Fruit fly (Drosophila melanogaster) whole organism, embryonic: Measurements from ENCODE around the gene Irbp.

Source experiments
- CG10462 ChIP-seq: fragments of 200-800 bp; sonication (Bioruptor generic); optimal IDR thresholded peaks from 2 replicates; lab custom pipeline; 2016; ENCODE audit warnings: missing biosample characterization, missing genetic modification characterization
- CG11247 ChIP-seq: fragments of 200-800 bp; sonication (Bioruptor generic); IDR thresholded peaks from 2 replicates; pipeline ENCODE4 v1.3.6; 2022; ENCODE audit warnings: missing biosample characterization, missing genetic modification characterization
- CG12769 ChIP-seq: fragments of 200-800 bp; sonication (Bioruptor generic); optimal IDR thresholded peaks from 2 replicates; lab custom pipeline; 2019; ENCODE audit warnings: missing biosample characterization, mild to moderate bottlenecking, missing genetic modification characterization, moderate library complexity
- CG15479 ChIP-seq: fragments of 200-800 bp; sonication (Bioruptor generic); optimal IDR thresholded peaks from 3 replicates; lab custom pipeline; 2019; ENCODE audit warnings: missing biosample characterization, mild to moderate bottlenecking, missing genetic modification characterization, moderate library complexity
- CG17385 ChIP-seq: fragments of 200-800 bp; sonication (Bioruptor generic); optimal IDR thresholded peaks from 3 replicates; lab custom pipeline; 2018; ENCODE audit warnings: missing biosample characterization, mild to moderate bottlenecking, missing genetic modification characterization
- CG1832 ChIP-seq: fragments of 200-800 bp; sonication (Bioruptor generic); optimal IDR thresholded peaks from 2 replicates; lab custom pipeline; 2017; ENCODE audit warnings: missing biosample characterization, mild to moderate bottlenecking, missing genetic modification characterization, inconsistent platforms
- CG31388 ChIP-seq: fragments of 200-800 bp; sonication (Bioruptor generic); optimal IDR thresholded peaks from 2 replicates; lab custom pipeline; 2016; ENCODE audit warnings: missing biosample characterization, missing genetic modification characterization
- CG31441 ChIP-seq: fragments of 200-800 bp; sonication (Bioruptor generic); IDR thresholded peaks from 2 replicates; pipeline ENCODE4 v1.3.6; 2022; ENCODE audit warnings: missing biosample characterization, missing genetic modification characterization
- CG32532 ChIP-seq: fragments of 200-800 bp; sonication (Bioruptor generic); IDR thresholded peaks from 2 replicates; pipeline ENCODE4 v1.3.6; 2022; ENCODE audit warnings: missing biosample characterization, missing genetic modification characterization
- CG3726 ChIP-seq: fragments of 200-800 bp; sonication (Bioruptor generic); IDR thresholded peaks from 3 replicates; pipeline ENCODE4, ENCODE4 v1.3.6; 2022; ENCODE audit warnings: missing biosample characterization, missing genetic modification characterization
- CG5953 ChIP-seq: fragments of 200-800 bp; sonication (Bioruptor generic); IDR thresholded peaks from 2 replicates; pipeline ENCODE4 v1.3.6; 2022; ENCODE audit warnings: missing biosample characterization, missing genetic modification characterization
- CG7556 ChIP-seq: fragments of 200-800 bp; sonication (Bioruptor generic); optimal IDR thresholded peaks from 2 replicates; lab custom pipeline; 2017; ENCODE audit warnings: missing biosample characterization, mild to moderate bottlenecking, missing genetic modification characterization
- CG7786 ChIP-seq: fragments of 200-800 bp; sonication (Bioruptor generic); optimal IDR thresholded peaks from 2 replicates; lab custom pipeline; 2016; ENCODE audit warnings: missing biosample characterization, missing genetic modification characterization
- CG7987 ChIP-seq: fragments of 200-800 bp; sonication (Bioruptor generic); optimal IDR thresholded peaks from 2 replicates; lab custom pipeline; 2018; ENCODE audit warnings: missing biosample characterization, mild to moderate bottlenecking, missing genetic modification characterization, moderate library complexity
- CG8924 ChIP-seq: fragments of 200-800 bp; optimal IDR thresholded peaks from 3 replicates; lab custom pipeline; 2019; ENCODE audit warnings: missing biosample characterization, mild to moderate bottlenecking, missing genetic modification characterization, moderate library complexity
- Camta ChIP-seq: fragments of 200-800 bp; sonication (Bioruptor generic); optimal IDR thresholded peaks from 2 replicates; lab custom pipeline; 2016; ENCODE audit warnings: missing biosample characterization, missing genetic modification characterization
- Deaf1 ChIP-seq: fragments of 200-800 bp; optimal IDR thresholded peaks from 3 replicates; lab custom pipeline; 2019; ENCODE audit warnings: missing biosample characterization, mild to moderate bottlenecking, missing genetic modification characterization, moderate library complexity
- Dll ChIP-seq: fragments of 200-800 bp; sonication (Bioruptor generic); IDR thresholded peaks from 4 replicates; pipeline ENCODE4 v1.3.6; 2022; ENCODE audit warnings: missing biosample characterization, missing genetic modification characterization; ENCODE audit not compliant: partially characterized antibody
- E2f1 ChIP-seq: fragments of 200-800 bp; sonication (Bioruptor generic); IDR thresholded peaks from 2 replicates; pipeline ENCODE4 v1.3.6; 2022; ENCODE audit warnings: missing biosample characterization, missing genetic modification characterization
- Fer2 ChIP-seq: fragments of 200-800 bp; sonication (Bioruptor generic); optimal IDR thresholded peaks from 2 replicates; lab custom pipeline; 2018; ENCODE audit warnings: missing biosample characterization, mild to moderate bottlenecking, missing genetic modification characterization, moderate library complexity
- Hmr ChIP-seq: fragments of 200-800 bp; sonication (Bioruptor generic); optimal IDR thresholded peaks from 3 replicates; lab custom pipeline; 2017; ENCODE audit warnings: mild to moderate bottlenecking, missing biosample characterization, missing genetic modification reagents, missing genetic modification characterization
- Hr78 ChIP-seq, 2 experiments: fragments of 200-800 bp in 1 of 2; fragments of >200 bp in 1 of 2; sonication (Bioruptor generic) in 1 of 2; optimal IDR thresholded peaks; 2 replicates each; lab custom pipeline; 2017 to 2019; ENCODE audit warnings: missing biosample characterization in 2 of 2, missing genetic modification characterization in 2 of 2, mild to moderate bottlenecking in 1 of 2, moderate library complexity in 1 of 2
- MTF-1 ChIP-seq: fragments of 200-800 bp; sonication (Bioruptor generic); optimal IDR thresholded peaks from 2 replicates; lab custom pipeline; 2018; ENCODE audit warnings: missing biosample characterization, mild to moderate bottlenecking, missing genetic modification characterization, borderline replicate concordance
- Myb ChIP-seq: fragments of 200-800 bp; sonication (Bioruptor generic); optimal IDR thresholded peaks from 2 replicates; lab custom pipeline; 2016; ENCODE audit warnings: missing biosample characterization, missing genetic modification characterization
- Nf-YA ChIP-seq: fragments of 200-800 bp; sonication (Bioruptor generic); IDR thresholded peaks from 2 replicates; pipeline ENCODE4 v1.3.6; 2022; ENCODE audit warnings: missing biosample characterization, missing genetic modification characterization
- Rfx ChIP-seq: fragments of 200-800 bp; sonication (Bioruptor generic); IDR thresholded peaks from 2 replicates; pipeline ENCODE4 v1.3.6; 2022; ENCODE audit warnings: missing biosample characterization, missing genetic modification characterization
- Sry-δ ChIP-seq: fragments of 200-800 bp; sonication (Bioruptor generic); optimal IDR thresholded peaks from 2 replicates; lab custom pipeline; 2016; ENCODE audit warnings: missing biosample characterization, missing genetic modification characterization
- az2 ChIP-seq: fragments of 200-800 bp; sonication (Bioruptor generic); optimal IDR thresholded peaks from 3 replicates; lab custom pipeline; 2016; ENCODE audit warnings: missing biosample characterization, missing genetic modification characterization
- bigmax ChIP-seq: fragments of 200-800 bp; sonication (Bioruptor generic); optimal IDR thresholded peaks from 2 replicates; lab custom pipeline; 2018; ENCODE audit warnings: missing biosample characterization, mild to moderate bottlenecking, missing genetic modification characterization
- chn ChIP-seq: fragments of 200-800 bp; sonication (Bioruptor generic); optimal IDR thresholded peaks from 2 replicates; lab custom pipeline; 2016; ENCODE audit warnings: missing biosample characterization, missing genetic modification characterization
- ewg ChIP-seq: fragments of 200-800 bp; sonication (Bioruptor generic); optimal IDR thresholded peaks from 3 replicates; lab custom pipeline; 2017; ENCODE audit warnings: mild to moderate bottlenecking, missing biosample characterization, missing genetic modification reagents, missing genetic modification characterization
- gro ChIP-seq: fragments of 200-800 bp; sonication (Bioruptor generic); optimal IDR thresholded peaks from 2 replicates; lab custom pipeline; 2016; ENCODE audit warnings: missing biosample characterization, missing genetic modification characterization
- hbn ChIP-seq: fragments of 200-800 bp; sonication (Bioruptor generic); IDR thresholded peaks from 2 replicates; pipeline ENCODE4 v1.3.6; 2022; ENCODE audit warnings: missing biosample characterization, missing genetic modification characterization; ENCODE audit not compliant: partially characterized antibody
- jing ChIP-seq: fragments of 200-800 bp; sonication (Bioruptor generic); optimal IDR thresholded peaks from 2 replicates; lab custom pipeline; 2018; ENCODE audit warnings: missing biosample characterization, mild to moderate bottlenecking, missing genetic modification characterization
- knrl ChIP-seq: fragments of 200-800 bp; sonication (Bioruptor generic); IDR thresholded peaks from 3 replicates; pipeline ENCODE4 v1.3.6; 2022; ENCODE audit warnings: missing biosample characterization, missing genetic modification characterization; ENCODE audit not compliant: partially characterized antibody
- mam ChIP-seq: fragments of 200-800 bp; sonication (Bioruptor generic); optimal IDR thresholded peaks from 3 replicates; lab custom pipeline; 2016; ENCODE audit warnings: missing biosample characterization, missing genetic modification characterization
- oc ChIP-seq: fragments of 200-800 bp; sonication (Bioruptor generic); optimal IDR thresholded peaks from 2 replicates; lab custom pipeline; 2018; ENCODE audit warnings: missing biosample characterization, mild to moderate bottlenecking, missing genetic modification characterization, moderate library complexity
- otp ChIP-seq: fragments of 200-800 bp; sonication (Bioruptor generic); IDR thresholded peaks from 3 replicates; pipeline ENCODE4, ENCODE4 v1.3.6; 2022; ENCODE audit warnings: missing biosample characterization, missing genetic modification characterization
- p53 ChIP-seq: fragments of 200-800 bp; sonication (Bioruptor generic); optimal IDR thresholded peaks from 2 replicates; lab custom pipeline; 2016; ENCODE audit warnings: missing biosample characterization, missing genetic modification characterization
- pros ChIP-seq: fragments of 200-800 bp; sonication (Bioruptor generic); optimal IDR thresholded peaks from 3 replicates; lab custom pipeline; 2019; ENCODE audit warnings: missing biosample characterization, mild to moderate bottlenecking, missing genetic modification characterization, moderate library complexity
- run ChIP-seq: fragments of 200-800 bp; sonication (Bioruptor generic); optimal IDR thresholded peaks from 3 replicates; lab custom pipeline; 2018; ENCODE audit warnings: missing biosample characterization, mild to moderate bottlenecking, missing genetic modification characterization
- sd ChIP-seq: fragments of 200-800 bp; sonication (Bioruptor generic); optimal IDR thresholded peaks from 3 replicates; lab custom pipeline; 2018; ENCODE audit warnings: missing biosample characterization, mild to moderate bottlenecking, missing genetic modification characterization, moderate library complexity
- shn ChIP-seq: fragments of 200-800 bp; sonication (Bioruptor generic); optimal IDR thresholded peaks from 3 replicates; lab custom pipeline; 2016; ENCODE audit warnings: missing biosample characterization, missing genetic modification characterization
- sima ChIP-seq: fragments of 200-800 bp; sonication (Bioruptor generic); optimal IDR thresholded peaks from 2 replicates; lab custom pipeline; 2016; ENCODE audit warnings: missing biosample characterization, missing genetic modification characterization
- slou ChIP-seq: fragments of 200-800 bp; sonication (Bioruptor generic); optimal IDR thresholded peaks from 3 replicates; lab custom pipeline; 2016; ENCODE audit warnings: missing biosample characterization, missing genetic modification characterization
- sug ChIP-seq: fragments of 200-800 bp; optimal IDR thresholded peaks from 2 replicates; lab custom pipeline; 2019; ENCODE audit warnings: missing biosample characterization, mild to moderate bottlenecking, missing genetic modification characterization, moderate library complexity
- tio ChIP-seq: fragments of 200-800 bp; sonication (Bioruptor generic); optimal IDR thresholded peaks from 2 replicates; lab custom pipeline; 2017; ENCODE audit warnings: missing biosample characterization, missing genetic modification characterization, inconsistent platforms
- tll ChIP-seq, 2 experiments: fragments of 200-800 bp in 1 of 2; fragments of >200 bp in 1 of 2; sonication (Bioruptor generic) in 1 of 2; optimal IDR thresholded peaks; 2 replicates each; lab custom pipeline; 2017 to 2019; ENCODE audit warnings: missing biosample characterization in 2 of 2, missing genetic modification characterization in 2 of 2, mild to moderate bottlenecking in 1 of 2, moderate library complexity in 1 of 2
- twi ChIP-seq: fragments of 200-800 bp; optimal IDR thresholded peaks from 2 replicates; lab custom pipeline; 2019; ENCODE audit warnings: missing biosample characterization, mild to moderate bottlenecking, missing genetic modification characterization, moderate library complexity
- wdn ChIP-seq: fragments of 200-800 bp; sonication (Bioruptor generic); IDR thresholded peaks from 2 replicates; pipeline ENCODE4 v1.3.6; 2022; ENCODE audit warnings: missing biosample characterization, missing genetic modification characterization
- zen ChIP-seq: fragments of 200-800 bp; sonication (Bioruptor generic); optimal IDR thresholded peaks from 3 replicates; lab custom pipeline; 2018; ENCODE audit warnings: missing biosample characterization, mild to moderate bottlenecking, missing genetic modification characterization, moderate library complexity

Irbp gene

dm6 chr3R:11378564-11379112 is 31.2 kb upstream of the Irbp start (continued):
- TF ChIP-seq jing (GFP tag; lab: Kevin White, UChicago) (no peak), E2f1 (GFP tag; lab: Robert Waterston, UW) (no peak), sima (GFP tag; lab: Kevin White, UChicago) (no peak), CG3726 (GFP tag; lab: Robert Waterston, UW) (no peak), CG15479 (GFP tag; lab: Kevin White, UChicago) (peak; percentile 74), gro (GFP tag; lab: Kevin White, UChicago) (no peak), shn (GFP tag; lab: Kevin White, UChicago) (no peak), CG32532 (GFP tag; lab: Robert Waterston, UW) (no peak), Rfx (no peak), CG17385 (GFP tag; lab: Kevin White, UChicago) (no peak), CG7786 (GFP tag; lab: Kevin White, UChicago) (no peak), Fer2 (tag; lab: Kevin White, UChicago) (no peak), wdn (GFP tag; lab: Robert Waterston, UW) (no peak), az2 (GFP tag; lab: Kevin White, UChicago) (no peak), Camta (GFP tag; lab: Kevin White, UChicago) (no peak), MTF-1 (GFP tag; lab: Kevin White, UChicago) (no peak), Hr78 (GFP tag; optimal IDR thresholded peaks at IDR 0.05; lab: Kevin White, UChicago) (no peak), tll (GFP tag; optimal IDR thresholded peaks at IDR 0.05; lab: Kevin White, UChicago) (peak in 1 of 2 experiments; percentile 76), otp (no peak), bigmax (GFP tag; lab: Kevin White, UChicago) (peak; percentile 41), CG7556 (GFP tag; lab: Kevin White, UChicago) (no peak), knrl (GFP tag; lab: Robert Waterston, UW) (no peak), pros (GFP tag; lab: Kevin White, UChicago) (peak; percentile 100), hbn (GFP tag; lab: Robert Waterston, UW) (no peak), CG12769 (tag; lab: Kevin White, UChicago) (no peak), run (tag; lab: Kevin White, UChicago) (no peak), slou (GFP tag; lab: Kevin White, UChicago) (no peak), tio (no peak), CG10462 (no peak), CG7987 (GFP tag; lab: Kevin White, UChicago) (no peak), mam (GFP tag; lab: Kevin White, UChicago) (no peak), CG31388 (no peak), twi (tag; lab: Kevin White, UChicago) (peak; percentile 65), CG11247 (no peak), sug (tag; lab: Kevin White, UChicago) (no peak), zen (tag; lab: Kevin White, UChicago) (no peak), Nf-YA (GFP tag; lab: Robert Waterston, UW) (no peak), sd (tag; lab: Kevin White, UChicago) (peak; percentile 32), CG31441 (no peak), oc (tag; lab: Kevin White, UChicago) (peak; percentile 16), Myb (GFP tag; lab: Kevin White, UChicago) (no peak), p53 (GFP tag; lab: Kevin White, UChicago) (no peak), Deaf1 (tag; lab: Kevin White, UChicago) (peak; percentile 68), Sry-δ (GFP tag; lab: Kevin White, UChicago) (no peak), ewg (GFP tag; lab: Kevin White, UChicago) (peak; percentile 66), Dll (GFP tag; lab: Robert Waterston, UW) (no peak), chn (no peak), Hmr (GFP tag; lab: Kevin White, UChicago) (no peak), CG1832 (GFP tag; lab: Kevin White, UChicago) (no peak), CG5953 (GFP tag; lab: Robert Waterston, UW) (no peak), CG8924 (tag; lab: Kevin White, UChicago) (no peak)
